Fruit fly (Drosophila melanogaster): Measurements from ENCODE around the gene Rbf2.

Gene Rbf2

DNA sequence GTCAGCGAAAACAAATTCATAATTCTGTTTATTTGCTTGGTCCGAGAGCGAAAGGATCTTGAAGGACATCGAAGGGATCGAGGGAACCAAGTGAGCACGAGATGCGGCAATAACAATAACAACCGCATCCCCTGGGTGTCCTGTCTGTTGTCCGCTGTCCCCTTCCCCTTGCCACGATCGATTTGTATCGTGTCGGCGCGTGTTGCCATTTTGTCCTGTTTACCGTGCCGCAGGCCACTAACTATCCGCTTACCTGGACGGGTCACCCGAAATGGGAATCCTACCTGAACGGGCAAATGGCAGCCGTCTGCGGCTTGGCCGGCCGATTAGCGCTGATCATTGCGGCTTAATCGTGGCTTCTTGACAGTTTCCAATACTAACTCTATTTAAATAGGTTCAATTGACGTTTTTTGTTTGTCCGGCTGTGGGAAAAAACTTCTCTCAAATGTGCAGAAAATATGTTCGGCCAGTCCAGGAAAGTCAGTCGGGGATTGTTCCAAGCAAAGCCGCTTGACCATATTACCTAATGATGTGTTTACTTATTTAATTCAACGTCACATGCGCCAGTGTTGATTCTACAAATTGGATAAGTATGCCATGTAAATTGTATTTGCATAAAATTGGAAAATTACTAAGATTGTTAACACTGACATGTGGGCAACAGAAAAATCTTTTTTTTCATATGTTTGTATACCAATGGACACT lies 24.1 kb downstream of the Rbf2 start:
- TF ChIP-seq CG10348 (GFP tag; IDR thresholded peaks at IDR 0.05) (no peak), CG4496 (GFP tag; IDR thresholded peaks at IDR 0.05) (no peak), CG34367 (tag; optimal IDR thresholded peaks at IDR 0.05) (no peak), CG8159 (tag; optimal IDR thresholded peaks at IDR 0.05) (no peak), rn (GFP tag; IDR thresholded peaks at IDR 0.05) (no peak), Ets98B (GFP tag; IDR thresholded peaks at IDR 0.05) (no peak), Snoo (tag; optimal IDR thresholded peaks at IDR 0.05) (no peak), CG15710 (tag; optimal IDR thresholded peaks at IDR 0.05) (no peak), CG9948 (tag; optimal IDR thresholded peaks at IDR 0.05) (no peak), CG13204 (GFP tag; optimal IDR thresholded peaks at IDR 0.05) (no peak)

- TF ChIP-seq Snoo (tag; optimal IDR thresholded peaks at IDR 0.05), result no peak
- no peak for TF ChIP-seq CG12605 (GFP tag; IDR thresholded peaks at IDR 0.05)
- TF ChIP-seq CG9948 (tag; optimal IDR thresholded peaks at IDR 0.05), result no peak
- no peak for TF ChIP-seq rn (GFP tag; IDR thresholded peaks at IDR 0.05)
- TF ChIP-seq CG10348 (GFP tag; IDR thresholded peaks at IDR 0.05), result no peak
- no peak for TF ChIP-seq CG8159 (tag; optimal IDR thresholded peaks at IDR 0.05)
- TF ChIP-seq Pif1A (GFP tag; optimal IDR thresholded peaks at IDR 0.05), result no peak
- TF ChIP-seq CG8301 (tag; optimal IDR thresholded peaks at IDR 0.05), result no peak
- no peak for TF ChIP-seq Ets98B (GFP tag; IDR thresholded peaks at IDR 0.05)
- no peak for TF ChIP-seq Pif1B (GFP tag; optimal IDR thresholded peaks at IDR 0.05)
- TF ChIP-seq CG32121 (GFP tag; IDR thresholded peaks at IDR 0.05), result no peak
- TF ChIP-seq gl (tag; optimal IDR thresholded peaks at IDR 0.05), result no peak
- TF ChIP-seq CG14655 (GFP tag; optimal IDR thresholded peaks at IDR 0.05), result no peak
- no peak for TF ChIP-seq CG17806 (tag; optimal IDR thresholded peaks at IDR 0.05)
- no peak for TF ChIP-seq CG34367 (tag; optimal IDR thresholded peaks at IDR 0.05)
- no peak for TF ChIP-seq EcR (GFP tag; optimal IDR thresholded peaks at IDR 0.05)
- no peak for TF ChIP-seq CG13204 (GFP tag; optimal IDR thresholded peaks at IDR 0.05)
- TF ChIP-seq CG15710 (tag; optimal IDR thresholded peaks at IDR 0.05), result no peak
- TF ChIP-seq CG4496 (GFP tag; IDR thresholded peaks at IDR 0.05), result no peak
These were observed 26.3 kb downstream of the Rbf2 start for dm6 chr3R:15991593-15991992.

- TF ChIP-seq Pif1A (GFP tag; optimal IDR thresholded peaks at IDR 0.05) (no peak), gl (tag; optimal IDR thresholded peaks at IDR 0.05) (peak; percentile 53), CG10348 (GFP tag; IDR thresholded peaks at IDR 0.05) (no peak), CG9948 (tag; optimal IDR thresholded peaks at IDR 0.05) (no peak), D1 (tag; optimal IDR thresholded peaks at IDR 0.05) (peak; percentile 76), CG8159 (tag; optimal IDR thresholded peaks at IDR 0.05) (peak; percentile 26), rn (GFP tag; IDR thresholded peaks at IDR 0.05) (no peak), CG12605 (GFP tag; IDR thresholded peaks at IDR 0.05) (peak; percentile 66), fd96Ca (GFP tag; IDR thresholded peaks at IDR 0.05) (peak; percentile 69; the same call in 2 of the 3 replicates), CG4496 (GFP tag; IDR thresholded peaks at IDR 0.05) (peak; percentile 82), CG13204 (GFP tag; optimal IDR thresholded peaks at IDR 0.05) (peak; percentile 83), CG17806 (tag; optimal IDR thresholded peaks at IDR 0.05) (no peak), CG15710 (tag; optimal IDR thresholded peaks at IDR 0.05) (peak; percentile 27), Snoo (tag; optimal IDR thresholded peaks at IDR 0.05) (no peak), Ets98B (GFP tag; IDR thresholded peaks at IDR 0.05) (peak; percentile 66; the same call in 1 of the 2 replicates), CG32121 (GFP tag; IDR thresholded peaks at IDR 0.05) (peak; percentile 69), CG34367 (tag; optimal IDR thresholded peaks at IDR 0.05) (no peak), EcR (GFP tag; optimal IDR thresholded peaks at IDR 0.05) (peak; percentile 41)
These were observed 28.0 kb downstream of the Rbf2 start for dm6 chr3R:15993139-15993804.

dm6 chr3R:15993815-15994572 lies 28.7 kb downstream of the Rbf2 start:
- no peak for TF ChIP-seq CG8301 (tag; optimal IDR thresholded peaks at IDR 0.05)
- no peak for TF ChIP-seq gl (tag; optimal IDR thresholded peaks at IDR 0.05)
- peak; percentile 54; the same call in 1 of the 3 replicates for TF ChIP-seq CG4496 (GFP tag; IDR thresholded peaks at IDR 0.05)
- TF ChIP-seq CG14655 (GFP tag; optimal IDR thresholded peaks at IDR 0.05), result peak; percentile 14
- no peak for TF ChIP-seq rn (GFP tag; IDR thresholded peaks at IDR 0.05)
- TF ChIP-seq Pif1B (GFP tag; optimal IDR thresholded peaks at IDR 0.05), result no peak
- no peak for TF ChIP-seq D1 (tag; optimal IDR thresholded peaks at IDR 0.05)
- peak; percentile 58 for TF ChIP-seq CG12605 (GFP tag; IDR thresholded peaks at IDR 0.05)
- TF ChIP-seq CG13204 (GFP tag; optimal IDR thresholded peaks at IDR 0.05), result peak; percentile 81
- TF ChIP-seq CG32121 (GFP tag; IDR thresholded peaks at IDR 0.05), result peak; percentile 31; the same call in 1 of the 2 replicates

dm6 chr3R:15994573-15994869 lies 29.3 kb downstream of the Rbf2 start:
- no peak for TF ChIP-seq CG17806 (tag; optimal IDR thresholded peaks at IDR 0.05)
- no peak for TF ChIP-seq CG13204 (GFP tag; optimal IDR thresholded peaks at IDR 0.05)

All from whole organism, pupa.